In the genomic region with DNA sequence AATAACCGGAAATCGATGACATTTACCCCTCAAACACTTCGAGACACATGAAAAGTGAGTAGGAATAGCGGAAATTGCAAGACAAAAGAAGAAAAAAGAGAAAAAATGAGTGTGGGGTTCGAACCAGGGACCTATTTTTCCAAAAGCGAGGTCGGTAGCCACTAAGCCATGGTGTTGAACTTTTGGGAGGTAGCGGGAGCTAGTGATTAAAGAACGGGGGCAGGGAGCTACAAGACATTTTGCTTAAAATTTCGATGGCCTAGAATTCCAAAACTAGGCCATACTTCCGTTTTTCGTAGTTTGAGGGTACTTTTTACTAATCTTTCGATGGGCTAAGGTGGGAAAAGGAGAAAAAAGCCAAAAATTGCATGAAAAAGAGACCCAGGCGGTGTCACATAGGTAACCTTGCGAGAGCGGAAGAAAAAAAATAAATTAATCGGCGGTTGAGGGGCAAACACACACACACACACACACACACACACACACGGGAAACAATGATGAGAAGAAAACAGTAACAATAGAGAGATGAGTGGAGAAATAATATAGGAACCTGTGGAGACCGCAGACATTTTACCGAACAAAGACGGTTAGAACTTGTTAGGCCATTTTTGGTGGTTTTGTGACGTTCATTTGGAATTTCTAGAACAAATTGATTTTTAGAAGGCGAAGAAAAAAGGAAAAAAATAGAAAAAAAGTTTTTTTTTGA, we compare ENCODE assay signal across 3 worm cellular contexts.
TF ChIP-seq lines count a peak whose summit lies in the region.

No protein-coding gene starts in this region.

TF ChIP-seq in whole organism, L1 larva, 84 proteins besides CTCF, POLR2A, EP300 and RAD21 (continued from another document and continues in another):
- TF ChIP-seq ztf-11 (tag; optimal IDR thresholded peaks at IDR 0.05; lab: Kevin White, UChicago) (peak in 1 of 2 experiments; percentile 26), nhr-71 (tag; optimal IDR thresholded peaks at IDR 0.05; lab: Kevin White, UChicago) (peak; percentile 53), nhr-90 (tag; optimal IDR thresholded peaks at IDR 0.05; lab: Kevin White, UChicago; ENCODE audit: poor library complexity) (peak; percentile 43), zip-4 (GFP tag; optimal IDR thresholded peaks at IDR 0.05; lab: Kevin White, UChicago) (no peak), unc-86 (tag; optimal IDR thresholded peaks at IDR 0.05; lab: Kevin White, UChicago) (no peak), efl-1 (optimal IDR thresholded peaks at IDR 0.05; lab: Kevin White, UChicago) (no peak), efl-1 (GFP tag; optimal IDR thresholded peaks at IDR 0.05 in 1 of 2; lab: Kevin White, UChicago) (peak in 1 of 2 experiments; percentile 86), mab-9 (GFP tag; IDR thresholded peaks at IDR 0.05; lab: Robert Waterston, UW) (no peak), ceh-90 (tag; optimal IDR thresholded peaks at IDR 0.05; lab: Kevin White, UChicago) (peak; percentile 54), isw-1 (GFP tag; IDR thresholded peaks at IDR 0.05; lab: Robert Waterston, UW) (no peak), pqm-1 (tag; optimal IDR thresholded peaks at IDR 0.05; lab: Kevin White, UChicago) (no peak), hlh-17 (GFP tag; optimal IDR thresholded peaks at IDR 0.05; lab: Kevin White, UChicago; ENCODE audit: borderline replicate concordance) (no peak), lin-39 (tag; optimal IDR thresholded peaks at IDR 0.05; lab: Kevin White, UChicago) (no peak), unc-62 (GFP tag; optimal IDR thresholded peaks at IDR 0.05; lab: Kevin White, UChicago) (no peak), mdl-1 (tag; optimal IDR thresholded peaks at IDR 0.05; lab: Kevin White, UChicago) (no peak), vab-15 (tag; optimal IDR thresholded peaks at IDR 0.05; lab: Kevin White, UChicago) (no peak), nhr-19 (GFP tag; conservative IDR thresholded peaks at IDR 0.05; lab: Robert Waterston, UW) (peak; percentile 39), egl-27 (tag; optimal IDR thresholded peaks at IDR 0.05; lab: Kevin White, UChicago) (no peak), elt-2 (tag; optimal IDR thresholded peaks at IDR 0.05; lab: Kevin White, UChicago) (peak; percentile 34), C34B4.2 (tag; optimal IDR thresholded peaks at IDR 0.05; lab: Kevin White, UChicago) (no peak), ama-1 (optimal IDR thresholded peaks at IDR 0.05; lab: Kevin White, UChicago) (no peak), lin-13 (GFP tag; optimal IDR thresholded peaks at IDR 0.05; lab: Kevin White, UChicago) (peak; percentile 25), ceh-8 (GFP tag; optimal IDR thresholded peaks at IDR 0.05; lab: Kevin White, UChicago) (no peak), Y116A8C.19 (tag; optimal IDR thresholded peaks at IDR 0.05; lab: Kevin White, UChicago; ENCODE audit: borderline replicate concordance) (no peak), nhr-11 (tag; optimal IDR thresholded peaks at IDR 0.05; lab: Kevin White, UChicago) (no peak), dsc-1 (tag; optimal IDR thresholded peaks at IDR 0.05; lab: Kevin White, UChicago) (peak; percentile 46), lir-3 (tag; optimal IDR thresholded peaks at IDR 0.05; lab: Kevin White, UChicago; ENCODE audit: poor library complexity) (peak; percentile 52), mep-1 (tag; optimal IDR thresholded peaks at IDR 0.05; lab: Kevin White, UChicago) (no peak), lin-14 (GFP tag; optimal IDR thresholded peaks at IDR 0.05; lab: Kevin White, UChicago) (peak; percentile 68), ets-5 (GFP tag; IDR thresholded peaks at IDR 0.05; lab: Robert Waterston, UW) (no peak), tlp-1 (tag; optimal IDR thresholded peaks at IDR 0.05; lab: Kevin White, UChicago) (no peak), nhr-237 (tag; optimal IDR thresholded peaks at IDR 0.05; lab: Kevin White, UChicago) (no peak), egl-13 (tag; optimal IDR thresholded peaks at IDR 0.05; lab: Kevin White, UChicago) (no peak), snu-23 (GFP tag; optimal IDR thresholded peaks at IDR 0.05; lab: Kevin White, UChicago) (peak; percentile 40), lsy-2 (tag; optimal IDR thresholded peaks at IDR 0.05; lab: Kevin White, UChicago) (peak in 1 of 2 experiments; percentile 2), irx-1 (tag; optimal IDR thresholded peaks at IDR 0.05; lab: Kevin White, UChicago) (peak; percentile 35), rnt-1 (tag; optimal IDR thresholded peaks at IDR 0.05; lab: Kevin White, UChicago) (peak; percentile 66), nhr-20 (tag; optimal IDR thresholded peaks at IDR 0.05; lab: Kevin White, UChicago) (peak; percentile 37), nhr-47 (tag; optimal IDR thresholded peaks at IDR 0.05; lab: Kevin White, UChicago) (peak; percentile 58), sox-4 (tag; optimal IDR thresholded peaks at IDR 0.05; lab: Kevin White, UChicago) (no peak), ces-1 (GFP tag; optimal IDR thresholded peaks at IDR 0.05; lab: Kevin White, UChicago) (no peak)

TF ChIP-seq in whole organism, L3 larva, 47 proteins besides CTCF, POLR2A, EP300 and RAD21 (continued from another document):
- TF ChIP-seq aly-2 (tag; optimal IDR thresholded peaks at IDR 0.05; lab: Kevin White, UChicago) (no peak), elt-1 (tag; optimal IDR thresholded peaks at IDR 0.05; lab: Kevin White, UChicago) (no peak), ztf-11 (tag; optimal IDR thresholded peaks at IDR 0.05; lab: Kevin White, UChicago) (no peak), ama-1 (optimal IDR thresholded peaks at IDR 0.05; lab: Kevin White, UChicago) (no peak), lin-15B (tag; optimal IDR thresholded peaks at IDR 0.05; lab: Kevin White, UChicago) (no peak)
TF ChIP-seq in whole organism, L3 larva: peak in this region for 7.

TF ChIP-seq in whole organism, young adult, 124 proteins besides CTCF, POLR2A, EP300 and RAD21 (continued from another document):
- TF ChIP-seq zim-3 (tag; optimal IDR thresholded peaks at IDR 0.05; lab: Kevin White, UChicago) = peak; percentile 79
- peak; percentile 63; the same call in 1 of the 2 replicates for TF ChIP-seq dox-1 (GFP tag; IDR thresholded peaks at IDR 0.05; lab: Robert Waterston, UW)
- TF ChIP-seq athp-1 (tag; optimal IDR thresholded peaks at IDR 0.05; lab: Kevin White, UChicago) = peak; percentile 85
- peak; percentile 43 for TF ChIP-seq madf-6 (GFP tag; IDR thresholded peaks at IDR 0.05; lab: Robert Waterston, UW)
- TF ChIP-seq repo-1 (tag; optimal IDR thresholded peaks at IDR 0.05; lab: Kevin White, UChicago) = no peak
- TF ChIP-seq ceh-27 (GFP tag; optimal IDR thresholded peaks at IDR 0.05; lab: Kevin White, UChicago) = no peak
- TF ChIP-seq hrde-1 (tag; optimal IDR thresholded peaks at IDR 0.05; lab: Kevin White, UChicago; ENCODE audit: borderline replicate concordance) = peak; percentile 56
- TF ChIP-seq Y56A3A.18 (GFP tag; IDR thresholded peaks at IDR 0.05; lab: Robert Waterston, UW) = peak; percentile 66; the same call in 1 of the 2 replicates
- peak; percentile 97 for TF ChIP-seq ztf-25 (GFP tag; IDR thresholded peaks at IDR 0.05; lab: Robert Waterston, UW)
- peak; percentile 21 for TF ChIP-seq F49E8.2 (tag; optimal IDR thresholded peaks at IDR 0.05; lab: Kevin White, UChicago; ENCODE audit: insufficient read depth)
- peak; percentile 48 for TF ChIP-seq hlh-12 (tag; optimal IDR thresholded peaks at IDR 0.05; lab: Kevin White, UChicago)
- peak; percentile 87 for TF ChIP-seq D2030.7 (GFP tag; IDR thresholded peaks at IDR 0.05; lab: Robert Waterston, UW)
- peak; percentile 68 for TF ChIP-seq mxl-1 (tag; optimal IDR thresholded peaks at IDR 0.05; lab: Kevin White, UChicago)
- 0 out of 2 replicates have a peak, but pooled peaks have one; percentile 27 for TF ChIP-seq bed-2 (GFP tag; IDR thresholded peaks at IDR 0.05; lab: Robert Waterston, UW)
- peak; percentile 51 for TF ChIP-seq attf-5 (GFP tag; optimal IDR thresholded peaks at IDR 0.05; lab: Kevin White, UChicago)
- TF ChIP-seq B0261.1 (tag; optimal IDR thresholded peaks at IDR 0.05; lab: Kevin White, UChicago) = peak; percentile 88
- TF ChIP-seq ama-1 (optimal IDR thresholded peaks at IDR 0.05; lab: Kevin White, UChicago) = no peak
- TF ChIP-seq ama-1 (GFP tag; optimal IDR thresholded peaks at IDR 0.05; lab: Kevin White, UChicago) = peak in 1 of 2 experiments; percentile 37
- TF ChIP-seq snpc-1.1 (tag; optimal IDR thresholded peaks at IDR 0.05; lab: Kevin White, UChicago; ENCODE audit: insufficient read depth) = no peak
- TF ChIP-seq F37B4.10 (GFP tag; IDR thresholded peaks at IDR 0.05; lab: Robert Waterston, UW) = 0 out of 2 replicates have a peak, but pooled peaks have one; percentile 79
- TF ChIP-seq die-1 (tag; optimal IDR thresholded peaks at IDR 0.05; lab: Kevin White, UChicago) = peak; percentile 93
- TF ChIP-seq ztf-18 (tag; optimal IDR thresholded peaks at IDR 0.05; lab: Kevin White, UChicago) = peak; percentile 73
- peak; percentile 40 for TF ChIP-seq T26A5.8 (tag; optimal IDR thresholded peaks at IDR 0.05; lab: Kevin White, UChicago)
- no peak for TF ChIP-seq Y53F4B.3 (GFP tag; IDR thresholded peaks at IDR 0.05; lab: Robert Waterston, UW)
- peak; percentile 93 for TF ChIP-seq tbp1 (GFP tag; optimal IDR thresholded peaks at IDR 0.05; lab: Kevin White, UChicago)
- no peak for TF ChIP-seq aptf-3 (GFP tag; IDR thresholded peaks at IDR 0.05; lab: Robert Waterston, UW)
- TF ChIP-seq ceh-91 (GFP tag; IDR thresholded peaks at IDR 0.05; lab: Robert Waterston, UW) = no peak
- peak; percentile 30 for TF ChIP-seq tbx-9 (tag; optimal IDR thresholded peaks at IDR 0.05; lab: Kevin White, UChicago; ENCODE audit: borderline replicate concordance)
- TF ChIP-seq hmg-1.2 (GFP tag; IDR thresholded peaks at IDR 0.05; lab: Robert Waterston, UW) = peak; percentile 44
- peak; percentile 42 for TF ChIP-seq snpc-3.4 (tag; optimal IDR thresholded peaks at IDR 0.05; lab: Kevin White, UChicago)
- TF ChIP-seq lsy-27 (tag; optimal IDR thresholded peaks at IDR 0.05; lab: Kevin White, UChicago; ENCODE audit: borderline replicate concordance, insufficient read depth) = no peak
- no peak for TF ChIP-seq ceh-58 (GFP tag; IDR thresholded peaks at IDR 0.05; lab: Robert Waterston, UW)
- TF ChIP-seq ztf-3 (GFP tag; optimal IDR thresholded peaks at IDR 0.05; lab: Kevin White, UChicago) = peak; percentile 21
- TF ChIP-seq atf-7 (tag; optimal IDR thresholded peaks at IDR 0.05; lab: Kevin White, UChicago) = peak; percentile 72
- TF ChIP-seq nfyb-1 (GFP tag; IDR thresholded peaks at IDR 0.05; lab: Robert Waterston, UW) = peak; percentile 75
- peak; percentile 60 for TF ChIP-seq lsl-1 (GFP tag; optimal IDR thresholded peaks at IDR 0.05; lab: Kevin White, UChicago)
- 0 out of 2 replicates have a peak, but pooled peaks have one; percentile 28 for TF ChIP-seq C17E4.6 (GFP tag; IDR thresholded peaks at IDR 0.05; lab: Robert Waterston, UW)
- peak; percentile 72 for TF ChIP-seq ZK185.1 (tag; optimal IDR thresholded peaks at IDR 0.05; lab: Kevin White, UChicago; ENCODE audit: poor library complexity, severe bottlenecking)
- TF ChIP-seq attf-6 (GFP tag; IDR thresholded peaks at IDR 0.05; lab: Robert Waterston, UW) = 0 out of 2 replicates have a peak, but pooled peaks have one; percentile 21
- TF ChIP-seq F23B12.7 (tag; optimal IDR thresholded peaks at IDR 0.05; lab: Kevin White, UChicago; ENCODE audit: insufficient read depth) = peak; percentile 44
- peak; percentile 20 for TF ChIP-seq him-1 (tag; optimal IDR thresholded peaks at IDR 0.05; lab: Kevin White, UChicago)
- peak; percentile 78 for TF ChIP-seq snpc-1.3 (tag; optimal IDR thresholded peaks at IDR 0.05; lab: Kevin White, UChicago; ENCODE audit: insufficient read depth)
- peak; percentile 62 for TF ChIP-seq chd-7 (tag; optimal IDR thresholded peaks at IDR 0.05; lab: Kevin White, UChicago)
- TF ChIP-seq cebp-1 (GFP tag; IDR thresholded peaks at IDR 0.05; lab: Robert Waterston, UW) = peak; percentile 23; the same call in 1 of the 2 replicates
- TF ChIP-seq cebp-1 (tag; optimal IDR thresholded peaks at IDR 0.05; lab: Kevin White, UChicago) = peak; percentile 62
- peak; percentile 69 for TF ChIP-seq F52B5.7 (tag; optimal IDR thresholded peaks at IDR 0.05; lab: Kevin White, UChicago)
- no peak for TF ChIP-seq ceh-79 (tag; optimal IDR thresholded peaks at IDR 0.05; lab: Kevin White, UChicago)
- 0 out of 2 replicates have a peak, but pooled peaks have one; percentile 15 for TF ChIP-seq K11D2.4 (GFP tag; IDR thresholded peaks at IDR 0.05; lab: Robert Waterston, UW)
- peak; percentile 39; the same call in 1 of the 2 replicates for TF ChIP-seq F33H1.4 (GFP tag; IDR thresholded peaks at IDR 0.05; lab: Robert Waterston, UW)
- TF ChIP-seq rec-8 (tag; optimal IDR thresholded peaks at IDR 0.05; lab: Kevin White, UChicago) = peak; percentile 65 to 83
- peak; percentile 82 for TF ChIP-seq T07F8.4 (tag; optimal IDR thresholded peaks at IDR 0.05; lab: Kevin White, UChicago)
- TF ChIP-seq Y95B8A.8 (GFP tag; IDR thresholded peaks at IDR 0.05; lab: Robert Waterston, UW) = no peak
- TF ChIP-seq nhr-120 (GFP tag; IDR thresholded peaks at IDR 0.05; lab: Robert Waterston, UW) = 0 out of 2 replicates have a peak, but pooled peaks have one; percentile 73
- peak; percentile 45 for TF ChIP-seq egrh-3 (GFP tag; IDR thresholded peaks at IDR 0.05; lab: Robert Waterston, UW)
- TF ChIP-seq B0336.3 (GFP tag; IDR thresholded peaks at IDR 0.05; lab: Robert Waterston, UW) = peak; percentile 32; the same call in 1 of the 2 replicates
- no peak for TF ChIP-seq Y79H2A.3 (GFP tag; conservative IDR thresholded peaks at IDR 0.05; lab: Robert Waterston, UW)
- TF ChIP-seq lin-54 (GFP tag; optimal IDR thresholded peaks at IDR 0.05; lab: Kevin White, UChicago) = peak; percentile 54
- no peak for TF ChIP-seq B0035.1 (tag; optimal IDR thresholded peaks at IDR 0.05; lab: Kevin White, UChicago)
- TF ChIP-seq egl-44 (GFP tag; IDR thresholded peaks at IDR 0.05; lab: Robert Waterston, UW) = peak; percentile 71; the same call in 1 of the 2 replicates
- TF ChIP-seq K12H6.12 (tag; optimal IDR thresholded peaks at IDR 0.05; lab: Kevin White, UChicago) = peak; percentile 29
- peak in 1 of 2 experiments; percentile 55 for TF ChIP-seq let-607 (tag; optimal IDR thresholded peaks at IDR 0.05; lab: Kevin White, UChicago)
- peak; percentile 89; the same call in 1 of the 2 replicates for TF ChIP-seq cebp-2 (GFP tag; IDR thresholded peaks at IDR 0.05; lab: Robert Waterston, UW)
- TF ChIP-seq let-526 (GFP tag; IDR thresholded peaks at IDR 0.05; lab: Robert Waterston, UW) = peak; percentile 43; the same call in 1 of the 2 replicates
- TF ChIP-seq lin-26 (GFP tag; IDR thresholded peaks at IDR 0.05; lab: Robert Waterston, UW) = peak; percentile 85; the same call in 1 of the 2 replicates
- no peak for TF ChIP-seq F39B2.1 (GFP tag; IDR thresholded peaks at IDR 0.05; lab: Robert Waterston, UW)
- TF ChIP-seq nhr-90 (tag; optimal IDR thresholded peaks at IDR 0.05; lab: Kevin White, UChicago) = peak; percentile 73
- TF ChIP-seq ceh-40 (GFP tag; IDR thresholded peaks at IDR 0.05; lab: Robert Waterston, UW) = 0 out of 2 replicates have a peak, but pooled peaks have one; percentile 37
